Fruit fly (Drosophila melanogaster): ENCODE results near the gene CG46383.

The CG46383 gene

DNA sequence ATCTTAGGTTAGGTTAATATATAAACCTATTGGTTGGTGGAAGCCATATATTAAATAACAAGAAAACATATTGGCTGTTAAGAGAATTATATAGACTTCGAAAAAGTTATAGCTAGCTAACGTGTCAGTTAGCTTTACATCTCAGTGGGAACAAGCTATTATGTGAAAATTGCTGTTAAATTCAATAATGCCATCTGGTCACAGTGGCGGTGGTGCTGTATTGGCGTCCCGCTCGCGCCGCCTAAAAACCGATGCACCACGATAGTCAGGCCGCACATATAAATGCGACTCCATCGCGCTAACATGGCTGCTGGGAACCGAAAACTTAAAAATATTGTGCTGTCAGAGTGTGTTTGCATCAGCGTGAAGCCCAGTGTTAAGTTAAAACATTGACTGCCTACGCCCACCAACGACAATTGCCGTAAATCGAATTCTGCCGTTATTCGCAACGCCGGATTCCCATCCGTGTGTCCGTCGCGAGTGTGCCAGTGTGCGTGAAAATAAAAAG, 22.3 kb upstream of the CG46383 start, which contains the start of gene Hel89B (continued):
- peak; percentile 73 for TF ChIP-seq CG15696 (tag; optimal IDR thresholded peaks at IDR 0.05)
- no peak for TF ChIP-seq Nf-YA (GFP tag; IDR thresholded peaks at IDR 0.05)
- no peak for TF ChIP-seq Deaf1 (tag; optimal IDR thresholded peaks at IDR 0.05)
- no peak for TF ChIP-seq HmgD (GFP tag; optimal IDR thresholded peaks at IDR 0.05)
- TF ChIP-seq CG14050 (GFP tag; IDR thresholded peaks at IDR 0.05) = no peak
- peak; percentile 18 for TF ChIP-seq CG16863 (GFP tag; optimal IDR thresholded peaks at IDR 0.05)
- TF ChIP-seq CG13894 (tag; optimal IDR thresholded peaks at IDR 0.05) = peak; percentile 52
- TF ChIP-seq CG4854 (GFP tag; optimal IDR thresholded peaks at IDR 0.05) = peak; percentile 16
- no peak for TF ChIP-seq CG6175 (GFP tag; IDR thresholded peaks at IDR 0.05)
- TF ChIP-seq CG14710 (tag; optimal IDR thresholded peaks at IDR 0.05) = peak; percentile 90
- peak; percentile 92 for TF ChIP-seq hkb (optimal IDR thresholded peaks at IDR 0.05)
- TF ChIP-seq hkb (GFP tag; IDR thresholded peaks at IDR 0.05) = no peak
- TF ChIP-seq lbe (GFP tag; optimal IDR thresholded peaks at IDR 0.05) = no peak
- TF ChIP-seq ab (GFP tag; optimal IDR thresholded peaks at IDR 0.05) = no peak
- TF ChIP-seq ewg (GFP tag; optimal IDR thresholded peaks at IDR 0.05) = no peak
- TF ChIP-seq BEAF-32 (GFP tag; optimal IDR thresholded peaks at IDR 0.05) = peak; percentile 95
- TF ChIP-seq Ets65A (GFP tag) = peak; percentile 94
- no peak for TF ChIP-seq zf30C (GFP tag; optimal IDR thresholded peaks at IDR 0.05)
- TF ChIP-seq jing (GFP tag; optimal IDR thresholded peaks at IDR 0.05) = peak; percentile 29
- no peak for TF ChIP-seq caup (GFP tag; optimal IDR thresholded peaks at IDR 0.05; ENCODE audit: severe bottlenecking)
- TF ChIP-seq pum (GFP tag; optimal IDR thresholded peaks at IDR 0.05) = peak; percentile 75
- TF ChIP-seq CG1832 (GFP tag; optimal IDR thresholded peaks at IDR 0.05) = peak; percentile 46
- TF ChIP-seq bowl (GFP tag; IDR thresholded peaks at IDR 0.05) = no peak
- no peak for TF ChIP-seq CG17912 (GFP tag; optimal IDR thresholded peaks at IDR 0.05)
- peak; percentile 26 for TF ChIP-seq p53 (GFP tag; optimal IDR thresholded peaks at IDR 0.05)
- TF ChIP-seq ash1 (GFP tag; optimal IDR thresholded peaks at IDR 0.05) = no peak
- TF ChIP-seq ham (GFP tag; IDR thresholded peaks at IDR 0.05) = no peak
- TF ChIP-seq HLH54F (GFP tag; optimal IDR thresholded peaks at IDR 0.05) = peak; percentile 63
- TF ChIP-seq Ptx1 (GFP tag; IDR thresholded peaks at IDR 0.05) = no peak
- TF ChIP-seq Dad (GFP tag; optimal IDR thresholded peaks at IDR 0.05) = peak; percentile 33
- TF ChIP-seq gcm (GFP tag; optimal IDR thresholded peaks at IDR 0.05) = no peak
- no peak for TF ChIP-seq tna (GFP tag; IDR thresholded peaks at IDR 0.05; ENCODE audit: partially characterized antibody)
- TF ChIP-seq CG30403 (GFP tag; optimal IDR thresholded peaks at IDR 0.05) = peak; percentile 79
- TF ChIP-seq ci (GFP tag; IDR thresholded peaks at IDR 0.05) = no peak
- no peak for TF ChIP-seq wdn (GFP tag; IDR thresholded peaks at IDR 0.05)
- no peak for TF ChIP-seq br (optimal IDR thresholded peaks at IDR 0.05)
- no peak; the same call in 2 of the 3 replicates for TF ChIP-seq CG11093 (GFP tag; IDR thresholded peaks at IDR 0.05)
- TF ChIP-seq Hand (GFP tag; optimal IDR thresholded peaks at IDR 0.05) = no peak
- TF ChIP-seq org-1 (GFP tag; optimal IDR thresholded peaks at IDR 0.05) = peak; percentile 21
- no peak for TF ChIP-seq run (tag; optimal IDR thresholded peaks at IDR 0.05)
- TF ChIP-seq CG8765 (GFP tag; IDR thresholded peaks at IDR 0.05) = no peak
- no peak for TF ChIP-seq CG4617 (GFP tag; optimal IDR thresholded peaks at IDR 0.05; ENCODE audit: borderline replicate concordance)
- no peak for TF ChIP-seq ac (GFP tag; optimal IDR thresholded peaks at IDR 0.05)
- TF ChIP-seq eve (GFP tag; optimal IDR thresholded peaks at IDR 0.05) = no peak
- peak; percentile 3 for TF ChIP-seq eyg (GFP tag; optimal IDR thresholded peaks at IDR 0.05)
- no peak for TF ChIP-seq CG4328 (GFP tag; optimal IDR thresholded peaks at IDR 0.05)
- TF ChIP-seq CG4404 (GFP tag; IDR thresholded peaks at IDR 0.05) = no peak
- no peak for TF ChIP-seq mld (GFP tag; IDR thresholded peaks at IDR 0.05; ENCODE audit: partially characterized antibody)
- TF ChIP-seq sc (optimal IDR thresholded peaks at IDR 0.05) = no peak
- TF ChIP-seq sc (GFP tag; optimal IDR thresholded peaks at IDR 0.05) = no peak
- TF ChIP-seq CG14965 (GFP tag; optimal IDR thresholded peaks at IDR 0.05; ENCODE audit: borderline replicate concordance) = no peak
- peak; percentile 89 for TF ChIP-seq pzg (GFP tag; optimal IDR thresholded peaks at IDR 0.05)

Data from whole organism, embryonic.